Worm (Caenorhabditis elegans) whole organism, late embryonic: ENCODE measurements around the gene nsph-3.2.

ENCODE experiments used
- C38D4.7 ChIP-seq: fragments of 200-800 bp; sonication (Bioruptor generic); optimal IDR thresholded peaks from 2 replicates; lab custom pipeline; 2018; ENCODE audit warnings: mild to moderate bottlenecking, missing genetic modification characterization, moderate library complexity, missing compliant biosample characterization
- ama-1 ChIP-seq: fragments of 150-350 bp; optimal IDR thresholded peaks from 2 replicates; lab custom pipeline; 2014
- pax-1 ChIP-seq: fragments of 150-350 bp; optimal IDR thresholded peaks from 2 replicates; lab custom pipeline; 2014; ENCODE audit warnings: missing biosample characterization, missing genetic modification characterization
- unc-55 ChIP-seq: sonication (generic microtip); optimal IDR thresholded peaks from 2 replicates; lab custom pipeline; 2017; ENCODE audit warnings: missing biosample characterization, missing genetic modification reagents, missing genetic modification characterization

DNA sequence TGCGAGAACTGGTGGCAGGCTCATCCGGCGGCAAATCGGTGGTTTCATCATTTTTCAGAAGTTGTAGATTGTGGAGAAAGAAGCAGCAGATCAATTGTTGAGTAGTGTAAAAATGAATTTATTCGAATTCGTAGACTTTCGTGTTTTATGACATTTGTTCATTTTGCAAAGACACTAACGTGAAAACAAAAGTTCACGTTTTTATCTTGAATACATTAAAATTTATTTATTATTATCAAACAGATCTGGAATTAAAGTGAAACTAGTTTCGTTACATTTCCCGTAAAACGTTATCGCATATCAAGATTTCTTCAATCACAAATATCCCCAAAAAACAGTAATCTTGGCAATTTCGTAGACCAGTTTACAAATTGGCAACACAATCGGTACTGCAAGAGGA lies 34.2 kb downstream of the nsph-3.2 start, which contains the start of gene T14G10.8:
- TF ChIP-seq C38D4.7 (GFP tag; lab: Kevin White, UChicago) (no peak), unc-55 (no peak), ama-1 (no peak), pax-1 (tag; lab: Kevin White, UChicago) (no peak)
